Worm (Caenorhabditis elegans): Measurements from ENCODE around the gene F58F9.9.

ce11 chrIV:6271923-6272322 lies 31.8 kb downstream of the F58F9.9 start, which contains the start of gene srv-31:
- TF ChIP-seq cog-1 (tag; optimal IDR thresholded peaks at IDR 0.05) (no peak), klf-2 (GFP tag; conservative IDR thresholded peaks at IDR 0.05) (no peak), ref-1 (GFP tag; conservative IDR thresholded peaks at IDR 0.05) (no peak), med-1 (GFP tag; optimal IDR thresholded peaks at IDR 0.05; ENCODE audit: insufficient read depth) (no peak), ztf-23 (GFP tag; IDR thresholded peaks at IDR 0.05) (no peak)

Data from whole organism, midembryonic.